Fruit fly (Drosophila melanogaster) whole organism: ENCODE results near the gene Mdh1.

Experiments used
- CG8478 ChIP-seq: fragments of >200 bp; optimal IDR thresholded peaks from 2 replicates; lab custom pipeline; 2018; ENCODE audit warnings: inconsistent platforms
- Dll ChIP-seq: fragments of >200 bp; optimal IDR thresholded peaks from 2 replicates; lab custom pipeline; 2017
- EcR ChIP-seq, 2 experiments: fragments of >200 bp; optimal IDR thresholded peaks; 2 replicates each; lab custom pipeline; 2017; ENCODE audit warnings: missing biosample characterization in 2 of 2, missing genetic modification characterization in 2 of 2, missing genetic modification reagents in 2 of 2
- pan ChIP-seq: fragments of >200 bp; optimal IDR thresholded peaks from 2 replicates; lab custom pipeline; 2017
- psq ChIP-seq: fragments of >200 bp; optimal IDR thresholded peaks from 2 replicates; lab custom pipeline; 2017
- usp ChIP-seq: fragments of >200 bp; optimal IDR thresholded peaks from 2 replicates; lab custom pipeline; 2017; ENCODE audit warnings: missing biosample characterization, missing genetic modification characterization, mixed read lengths

DNA sequence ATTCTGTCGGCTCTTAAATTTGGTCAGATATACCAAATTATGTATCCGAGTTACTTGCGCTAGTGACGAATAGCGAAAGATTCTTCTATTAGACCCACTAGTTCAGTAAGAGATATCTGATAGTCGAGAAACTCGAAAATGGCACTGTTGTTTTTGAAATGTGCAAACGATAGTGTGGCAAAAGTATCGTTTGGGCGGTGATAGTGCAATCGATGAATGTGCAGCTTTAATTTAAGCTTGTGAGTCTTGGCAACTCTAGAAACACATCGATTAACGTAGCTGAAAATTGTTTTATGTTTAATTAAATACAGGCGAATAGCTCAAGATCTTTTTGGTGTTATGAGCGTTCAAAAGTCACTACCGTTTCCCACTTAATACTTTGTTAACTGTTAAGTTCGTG is 41.2 kb upstream of the Mdh1 start, which contains the start of gene STUB1:
- TF ChIP-seq pan (lab: Kevin White, UChicago) (no peak), psq (lab: Kevin White, UChicago) (no peak), Dll (lab: Kevin White, UChicago) (no peak), usp (GFP tag; lab: Kevin White, UChicago) (no peak), CG8478 (lab: Kevin White, UChicago) (no peak), EcR (GFP tag; optimal IDR thresholded peaks at IDR 0.05; lab: Kevin White, UChicago) (no peak)
